Worm (Caenorhabditis elegans) whole organism, late embryonic: ENCODE data around the gene C05B5.17.
A peak's percentile ranks its signal among the peaks of the same experiment; 100 is the strongest.

ENCODE experiments used
- C38D4.7 ChIP-seq: fragments of 200-800 bp; sonication (Bioruptor generic); optimal IDR thresholded peaks from 2 replicates; lab custom pipeline; 2018; ENCODE audit warnings: mild to moderate bottlenecking, missing genetic modification characterization, moderate library complexity, missing compliant biosample characterization
- F13H6.1 ChIP-seq: sonication (generic microtip); optimal IDR thresholded peaks from 2 replicates; lab custom pipeline; 2016; ENCODE audit warnings: missing genetic modification characterization, missing compliant biosample characterization
- T23F11.4 ChIP-seq: fragments of 200-800 bp; sonication (Bioruptor generic); optimal IDR thresholded peaks from 2 replicates; lab custom pipeline; 2018; ENCODE audit warnings: mild to moderate bottlenecking, missing genetic modification characterization, missing compliant biosample characterization
- Y22D7AL.16 ChIP-seq: sonication (generic microtip); optimal IDR thresholded peaks from 2 replicates; lab custom pipeline; 2016; ENCODE audit warnings: missing genetic modification characterization, missing compliant biosample characterization
- ceh-30 ChIP-seq: fragments of 150-350 bp; optimal IDR thresholded peaks from 2 replicates; lab custom pipeline; 2014; ENCODE audit warnings: missing biosample characterization, missing genetic modification characterization
- ceh-48 ChIP-seq: sonication (generic microtip); optimal IDR thresholded peaks from 2 replicates; lab custom pipeline; 2016; ENCODE audit warnings: missing genetic modification characterization, inconsistent platforms, missing compliant biosample characterization
- dve-1 ChIP-seq: sonication (generic microtip); optimal IDR thresholded peaks from 2 replicates; lab custom pipeline; 2017; ENCODE audit warnings: antibody characterized with exemption, mild to moderate bottlenecking, missing genetic modification characterization, missing compliant biosample characterization
- hlh-30 ChIP-seq: sonication (generic microtip); optimal IDR thresholded peaks from 2 replicates; lab custom pipeline; 2017; ENCODE audit warnings: antibody characterized with exemption, missing genetic modification characterization, missing compliant biosample characterization; ENCODE audit not compliant: insufficient read depth
- hlh-8 ChIP-seq: sonication (generic microtip); optimal IDR thresholded peaks from 2 replicates; lab custom pipeline; 2016; ENCODE audit warnings: missing genotype, missing genetic modification characterization, missing compliant biosample characterization
- lim-6 ChIP-seq: sonication (generic microtip); optimal IDR thresholded peaks from 2 replicates; lab custom pipeline; 2016; ENCODE audit warnings: missing genetic modification characterization, missing compliant biosample characterization
- nhr-11 ChIP-seq: fragments of 150-350 bp; optimal IDR thresholded peaks from 2 replicates; lab custom pipeline; 2014; ENCODE audit warnings: missing biosample characterization, missing genetic modification characterization
- odd-2 ChIP-seq: sonication (generic microtip); optimal IDR thresholded peaks from 2 replicates; lab custom pipeline; 2017; ENCODE audit warnings: antibody characterized with exemption, mild to moderate bottlenecking, missing genetic modification characterization, missing compliant biosample characterization
- rnt-1 ChIP-seq: sonication (generic microtip); optimal IDR thresholded peaks from 2 replicates; lab custom pipeline; 2016; ENCODE audit warnings: missing genetic modification characterization, missing compliant biosample characterization
- sox-4 ChIP-seq: sonication (generic microtip); optimal IDR thresholded peaks from 2 replicates; lab custom pipeline; 2017; ENCODE audit warnings: mild to moderate bottlenecking, missing genetic modification characterization, inconsistent platforms, missing compliant biosample characterization
- tbx-2 ChIP-seq: sonication (generic microtip); optimal IDR thresholded peaks from 2 replicates; lab custom pipeline; 2016; ENCODE audit warnings: missing genetic modification characterization, missing compliant biosample characterization
- unc-55 ChIP-seq: sonication (generic microtip); optimal IDR thresholded peaks from 2 replicates; lab custom pipeline; 2017; ENCODE audit warnings: missing biosample characterization, missing genetic modification reagents, missing genetic modification characterization

Gene C05B5.17

ce11 chrIII:9951864-9952263, 47.3 kb downstream of the C05B5.17 start, which contains the start of gene K03H1.11:
K03H1.11 (minus strand) TSS chrIII:9951964.
- TF ChIP-seq F13H6.1 (tag; lab: Kevin White, UChicago) = no peak
- TF ChIP-seq T23F11.4 (GFP tag; lab: Kevin White, UChicago) = no peak
- TF ChIP-seq hlh-30 (tag; lab: Kevin White, UChicago) = no peak
- no peak for TF ChIP-seq lim-6 (tag; lab: Kevin White, UChicago)
- no peak for TF ChIP-seq dve-1 (tag; lab: Kevin White, UChicago)
- TF ChIP-seq odd-2 (tag; lab: Kevin White, UChicago) = no peak

ce11 chrIII:9950244-9950643, 48.9 kb downstream of the C05B5.17 start, which contains the start of gene K03H1.13:
K03H1.13 (minus strand) TSS chrIII:9950344.
- TF ChIP-seq nhr-11 (tag; lab: Kevin White, UChicago) = no peak
- no peak for TF ChIP-seq tbx-2 (tag; lab: Kevin White, UChicago)
- TF ChIP-seq Y22D7AL.16 = no peak
- TF ChIP-seq unc-55 (GFP tag; lab: Kevin White, UChicago) = peak; percentile 52
- peak; percentile 49 for TF ChIP-seq ceh-48 (tag; lab: Kevin White, UChicago)
- TF ChIP-seq hlh-8 (tag; lab: Kevin White, UChicago) = no peak
- TF ChIP-seq ceh-30 (tag; lab: Kevin White, UChicago) = no peak
- no peak for TF ChIP-seq sox-4 (tag; lab: Kevin White, UChicago)
- no peak for TF ChIP-seq C38D4.7
- no peak for TF ChIP-seq odd-2 (tag; lab: Kevin White, UChicago)
- no peak for TF ChIP-seq rnt-1
